Worm (Caenorhabditis elegans): ENCODE results near the gene cbp-3.

Gene cbp-3

DNA sequence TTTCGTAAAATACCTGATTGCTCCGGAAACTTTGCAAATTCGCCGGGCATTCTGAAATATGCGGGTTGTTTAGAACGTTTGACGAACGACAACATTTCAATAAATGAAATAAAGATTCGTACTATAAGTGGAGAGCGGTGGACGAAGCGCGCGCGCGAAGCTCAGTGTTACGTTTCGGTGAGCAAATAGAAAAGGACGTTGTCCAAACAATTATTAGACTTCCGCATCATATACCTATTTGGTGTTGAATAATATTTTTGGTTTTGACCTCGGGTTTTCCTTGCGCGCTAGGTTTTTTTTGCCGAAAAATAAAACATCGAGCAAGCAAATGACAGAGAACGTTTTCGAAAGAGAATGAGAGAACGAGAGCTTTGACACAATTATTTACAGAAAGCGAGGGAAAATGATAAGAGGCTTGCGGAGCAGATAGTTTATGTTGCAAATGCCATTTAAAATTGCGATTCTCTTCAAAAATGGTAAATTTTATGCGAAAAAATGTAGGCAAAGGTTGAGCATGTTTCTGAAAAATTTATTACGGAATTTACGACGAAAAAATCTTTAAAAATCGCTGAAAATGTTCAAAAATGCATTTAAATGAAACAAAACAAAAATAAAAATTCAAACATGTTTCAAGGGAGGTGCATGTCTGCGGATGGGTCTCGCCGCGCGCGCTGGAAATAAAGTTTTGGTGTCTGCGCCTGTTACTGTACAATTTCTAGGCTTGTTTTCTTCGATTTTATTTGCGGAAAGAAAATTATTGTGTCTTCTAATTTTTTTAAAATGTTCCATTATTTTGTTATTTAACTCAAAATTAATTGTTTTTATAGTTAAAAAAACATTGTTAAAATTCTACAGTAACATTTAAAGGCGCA lies 2.9 kb upstream of the cbp-3 start, which contains the start of the genes cyld-1 and F40F12.9:
cyld-1 (minus strand) TSS at position 51 of the 872 bp plus-strand sequence.
F40F12.9 (plus strand) TSS at position 721 of the 872 bp plus-strand sequence.
- no peak for TF ChIP-seq sea-1 (GFP tag; conservative IDR thresholded peaks at IDR 0.05)
- no peak for TF ChIP-seq ets-7 (tag; optimal IDR thresholded peaks at IDR 0.05)
- TF ChIP-seq ama-1 (optimal IDR thresholded peaks at IDR 0.05) = no peak
- TF ChIP-seq ceh-36 (tag; optimal IDR thresholded peaks at IDR 0.05) = no peak
- no peak for TF ChIP-seq tbx-37 (GFP tag; conservative IDR thresholded peaks at IDR 0.05)
- no peak for TF ChIP-seq hnd-1 (tag; optimal IDR thresholded peaks at IDR 0.05)
- TF ChIP-seq pes-1 (GFP tag; IDR thresholded peaks at IDR 0.05) = no peak
- TF ChIP-seq tbx-11 (GFP tag; IDR thresholded peaks at IDR 0.05) = no peak
- no peak for TF ChIP-seq scrt-1 (GFP tag; IDR thresholded peaks at IDR 0.05)
- no peak for TF ChIP-seq ceh-13 (GFP tag; optimal IDR thresholded peaks at IDR 0.05)
- TF ChIP-seq aly-1 (tag; optimal IDR thresholded peaks at IDR 0.05) = no peak
- TF ChIP-seq hmg-4 (GFP tag; optimal IDR thresholded peaks at IDR 0.05) = no peak
- no peak for TF ChIP-seq tra-4 (tag; optimal IDR thresholded peaks at IDR 0.05)
- no peak for TF ChIP-seq F13C5.2 (tag; optimal IDR thresholded peaks at IDR 0.05)
- no peak for TF ChIP-seq B0310.2 (tag; optimal IDR thresholded peaks at IDR 0.05)
- TF ChIP-seq hmbx-1 (tag; optimal IDR thresholded peaks at IDR 0.05) = no peak

DNA sequence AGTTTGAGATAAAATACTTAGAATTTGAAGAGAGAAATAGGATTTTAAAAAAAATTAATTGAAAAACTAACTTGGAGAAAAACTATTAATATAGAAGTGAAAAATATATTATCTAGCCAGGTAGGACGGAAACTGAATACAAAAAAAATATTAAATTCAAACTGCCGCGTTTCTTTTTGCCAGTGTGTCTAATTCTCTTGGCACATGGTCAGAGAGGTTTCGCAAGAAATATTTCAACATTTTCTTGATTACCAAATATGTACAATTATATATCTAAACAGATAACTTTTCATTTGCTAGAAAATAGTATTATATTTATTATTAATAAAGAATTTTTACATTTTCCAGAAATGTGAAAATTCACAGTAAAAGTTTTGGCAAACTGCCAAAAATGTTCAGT lies 1.3 kb upstream of the cbp-3 start:
- no peak for TF ChIP-seq hnd-1 (tag; optimal IDR thresholded peaks at IDR 0.05)
- TF ChIP-seq tra-4 (tag; optimal IDR thresholded peaks at IDR 0.05) = no peak
- no peak for TF ChIP-seq ceh-36 (tag; optimal IDR thresholded peaks at IDR 0.05)
- no peak for TF ChIP-seq F13C5.2 (tag; optimal IDR thresholded peaks at IDR 0.05)
- no peak for TF ChIP-seq ets-7 (tag; optimal IDR thresholded peaks at IDR 0.05)
- TF ChIP-seq aly-1 (tag; optimal IDR thresholded peaks at IDR 0.05) = no peak
- TF ChIP-seq sea-1 (GFP tag; conservative IDR thresholded peaks at IDR 0.05) = no peak
- TF ChIP-seq tbx-11 (GFP tag; IDR thresholded peaks at IDR 0.05) = no peak
- no peak for TF ChIP-seq hmg-4 (GFP tag; optimal IDR thresholded peaks at IDR 0.05)
- no peak for TF ChIP-seq pes-1 (GFP tag; IDR thresholded peaks at IDR 0.05)

ce11 chrIII:9912998-9913397 lies 795 bp upstream of the cbp-3 start:
- TF ChIP-seq B0310.2 (tag; optimal IDR thresholded peaks at IDR 0.05) (no peak), pes-1 (GFP tag; IDR thresholded peaks at IDR 0.05) (no peak), hmg-4 (GFP tag; optimal IDR thresholded peaks at IDR 0.05) (no peak), ceh-36 (tag; optimal IDR thresholded peaks at IDR 0.05) (no peak), aly-1 (tag; optimal IDR thresholded peaks at IDR 0.05) (no peak), scrt-1 (GFP tag; IDR thresholded peaks at IDR 0.05) (no peak), ama-1 (optimal IDR thresholded peaks at IDR 0.05) (no peak)

ce11 chrIII:9920764-9921163 lies 7.0 kb downstream of the cbp-3 start, which contains the start of gene F40F12.3:
Gene F40F12.3, minus strand, starts transcription at chrIII:9920864.
- no peak for TF ChIP-seq ceh-13 (GFP tag; optimal IDR thresholded peaks at IDR 0.05)
- TF ChIP-seq ceh-36 (tag; optimal IDR thresholded peaks at IDR 0.05) = no peak
- TF ChIP-seq sea-1 (GFP tag; conservative IDR thresholded peaks at IDR 0.05) = no peak
- no peak for TF ChIP-seq flt-1 (GFP tag; IDR thresholded peaks at IDR 0.05)
- no peak for TF ChIP-seq tra-4 (tag; optimal IDR thresholded peaks at IDR 0.05)
- TF ChIP-seq hmbx-1 (tag; optimal IDR thresholded peaks at IDR 0.05) = no peak
- TF ChIP-seq scrt-1 (GFP tag; IDR thresholded peaks at IDR 0.05) = no peak
- no peak for TF ChIP-seq pes-1 (GFP tag; IDR thresholded peaks at IDR 0.05)
- no peak for TF ChIP-seq aly-1 (tag; optimal IDR thresholded peaks at IDR 0.05)
- no peak for TF ChIP-seq hmg-4 (GFP tag; optimal IDR thresholded peaks at IDR 0.05)
- TF ChIP-seq B0310.2 (tag; optimal IDR thresholded peaks at IDR 0.05) = no peak
- no peak for TF ChIP-seq F13C5.2 (tag; optimal IDR thresholded peaks at IDR 0.05)
- TF ChIP-seq tbx-11 (GFP tag; IDR thresholded peaks at IDR 0.05) = no peak
- TF ChIP-seq tbx-37 (GFP tag; conservative IDR thresholded peaks at IDR 0.05) = no peak
- no peak for TF ChIP-seq ama-1 (optimal IDR thresholded peaks at IDR 0.05)
- TF ChIP-seq hnd-1 (tag; optimal IDR thresholded peaks at IDR 0.05) = no peak
- TF ChIP-seq ets-7 (tag; optimal IDR thresholded peaks at IDR 0.05) = no peak

- TF ChIP-seq sea-1 (GFP tag; conservative IDR thresholded peaks at IDR 0.05) (no peak), ceh-36 (tag; optimal IDR thresholded peaks at IDR 0.05) (no peak), ceh-13 (GFP tag; optimal IDR thresholded peaks at IDR 0.05) (no peak), F13C5.2 (tag; optimal IDR thresholded peaks at IDR 0.05) (no peak), B0310.2 (tag; optimal IDR thresholded peaks at IDR 0.05) (no peak), ets-7 (tag; optimal IDR thresholded peaks at IDR 0.05) (no peak), hmg-4 (GFP tag; optimal IDR thresholded peaks at IDR 0.05) (no peak)
Observed at ce11 chrIII:9922310-9922709, 8.5 kb downstream of the cbp-3 start.

ce11 chrIII:9922874-9923273 lies 9.1 kb downstream of the cbp-3 start, which contains the start of gene cbp-2:
Gene cbp-2, plus strand, starts transcription at chrIII:9923174.
- TF ChIP-seq hnd-1 (tag; optimal IDR thresholded peaks at IDR 0.05) (no peak), tra-4 (tag; optimal IDR thresholded peaks at IDR 0.05) (no peak), flt-1 (GFP tag; IDR thresholded peaks at IDR 0.05) (no peak), ceh-13 (GFP tag; optimal IDR thresholded peaks at IDR 0.05) (no peak), ets-7 (tag; optimal IDR thresholded peaks at IDR 0.05) (no peak), B0310.2 (tag; optimal IDR thresholded peaks at IDR 0.05) (no peak), F13C5.2 (tag; optimal IDR thresholded peaks at IDR 0.05) (no peak), pes-1 (GFP tag; IDR thresholded peaks at IDR 0.05) (no peak), ceh-36 (tag; optimal IDR thresholded peaks at IDR 0.05) (no peak), sea-1 (GFP tag; conservative IDR thresholded peaks at IDR 0.05) (no peak), scrt-1 (GFP tag; IDR thresholded peaks at IDR 0.05) (no peak), tbx-37 (GFP tag; conservative IDR thresholded peaks at IDR 0.05) (no peak), ama-1 (optimal IDR thresholded peaks at IDR 0.05) (no peak), hmg-4 (GFP tag; optimal IDR thresholded peaks at IDR 0.05) (no peak), aly-1 (tag; optimal IDR thresholded peaks at IDR 0.05) (no peak), tbx-11 (GFP tag; IDR thresholded peaks at IDR 0.05) (no peak), hmbx-1 (tag; optimal IDR thresholded peaks at IDR 0.05) (no peak)

- no peak for TF ChIP-seq hmg-4 (GFP tag; optimal IDR thresholded peaks at IDR 0.05)
- TF ChIP-seq hmbx-1 (tag; optimal IDR thresholded peaks at IDR 0.05) = no peak
- no peak for TF ChIP-seq ama-1 (optimal IDR thresholded peaks at IDR 0.05)
- no peak for TF ChIP-seq ceh-13 (GFP tag; optimal IDR thresholded peaks at IDR 0.05)
- TF ChIP-seq B0310.2 (tag; optimal IDR thresholded peaks at IDR 0.05) = no peak
- no peak for TF ChIP-seq ets-7 (tag; optimal IDR thresholded peaks at IDR 0.05)
- TF ChIP-seq F13C5.2 (tag; optimal IDR thresholded peaks at IDR 0.05) = no peak
- no peak for TF ChIP-seq scrt-1 (GFP tag; IDR thresholded peaks at IDR 0.05)
- no peak for TF ChIP-seq flt-1 (GFP tag; IDR thresholded peaks at IDR 0.05)
- TF ChIP-seq tbx-37 (GFP tag; conservative IDR thresholded peaks at IDR 0.05) = no peak
- no peak for TF ChIP-seq sea-1 (GFP tag; conservative IDR thresholded peaks at IDR 0.05)
- TF ChIP-seq aly-1 (tag; optimal IDR thresholded peaks at IDR 0.05) = no peak
- TF ChIP-seq pes-1 (GFP tag; IDR thresholded peaks at IDR 0.05) = no peak
- no peak for TF ChIP-seq ceh-36 (tag; optimal IDR thresholded peaks at IDR 0.05)
Observed at ce11 chrIII:9926650-9927049, 12.9 kb downstream of the cbp-3 start, which contains the start of gene ttr-3. Gene ttr-3, minus strand, starts transcription at chrIII:9926750.
